Fruit fly (Drosophila melanogaster) whole organism, adult: ENCODE measurements around the gene CG32235.

Experiments used
- cnc ChIP-seq, 2 experiments: fragments of >200 bp; optimal IDR thresholded peaks; 2 replicates each; lab custom pipeline; 2017
- ovo ChIP-seq: fragments of 200-800 bp; sonication (Bioruptor generic); optimal IDR thresholded peaks from 2 replicates; lab custom pipeline; 2016; ENCODE audit warnings: missing biosample characterization, missing genetic modification characterization
- pad ChIP-seq: fragments of 200-800 bp; sonication (Bioruptor generic); optimal IDR thresholded peaks from 3 replicates; lab custom pipeline; 2017; ENCODE audit warnings: missing biosample characterization, missing genetic modification characterization, mild to moderate bottlenecking, moderate library complexity, missing genetic modification reagents

DNA sequence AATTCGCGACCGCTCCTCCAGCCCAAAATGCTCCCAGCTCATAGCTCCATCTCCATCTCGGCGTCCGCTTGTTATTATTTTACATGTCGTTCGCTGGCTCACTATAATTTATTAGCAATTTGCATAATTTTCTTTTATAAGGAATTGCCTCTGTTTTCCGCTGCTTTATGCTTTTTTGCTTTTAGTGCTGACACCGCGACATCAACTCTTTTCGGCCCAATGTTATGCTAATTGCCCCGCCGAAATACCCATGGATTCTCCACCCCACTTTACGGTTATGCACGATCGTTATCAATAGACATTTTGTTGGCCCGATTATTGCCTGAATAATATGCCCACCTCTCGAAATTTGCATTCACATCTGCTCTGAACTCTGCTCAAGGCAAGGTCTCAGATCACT, 5.1 kb downstream of the CG32235 start:
- TF ChIP-seq pad (GFP tag; lab: Kevin White, UChicago) (no peak), ovo (no peak), cnc (optimal IDR thresholded peaks at IDR 0.05; lab: Kevin White, UChicago) (no peak)
